Fruit fly (Drosophila melanogaster) whole organism, larva: Measurements from ENCODE around the gene CG14965.

Source experiments
- noc ChIP-seq: fragments of 200-800 bp; sonication (Bioruptor generic); optimal IDR thresholded peaks from 3 replicates; lab custom pipeline; 2019; ENCODE audit warnings: missing biosample characterization, mild to moderate bottlenecking, missing genetic modification characterization, moderate library complexity

Gene CG14965

dm6 chr3L:3192333-3192894 is at the start of gene CG14965:
Gene CG14965 (minus strand): TSS chr3L:3192491.
- TF ChIP-seq noc (tag; lab: Kevin White, UChicago): no peak

dm6 chr3L:3241368-3241640 is 49.0 kb upstream of the CG14965 start:
- TF ChIP-seq noc (tag; lab: Kevin White, UChicago): no peak

- no peak for TF ChIP-seq noc (tag; lab: Kevin White, UChicago)
These were observed 48.5 kb upstream of the CG14965 start for dm6 chr3L:3240597-3241367.

- peak; percentile 61 for TF ChIP-seq noc (tag; lab: Kevin White, UChicago)
These were observed 47.7 kb upstream of the CG14965 start for dm6 chr3L:3239785-3240596.

dm6 chr3L:3239033-3239752 is 46.9 kb upstream of the CG14965 start, which contains the start of gene CG17746:
Gene CG17746 (minus strand): TSS chr3L:3239578.
- no peak for TF ChIP-seq noc (tag; lab: Kevin White, UChicago)

DNA sequence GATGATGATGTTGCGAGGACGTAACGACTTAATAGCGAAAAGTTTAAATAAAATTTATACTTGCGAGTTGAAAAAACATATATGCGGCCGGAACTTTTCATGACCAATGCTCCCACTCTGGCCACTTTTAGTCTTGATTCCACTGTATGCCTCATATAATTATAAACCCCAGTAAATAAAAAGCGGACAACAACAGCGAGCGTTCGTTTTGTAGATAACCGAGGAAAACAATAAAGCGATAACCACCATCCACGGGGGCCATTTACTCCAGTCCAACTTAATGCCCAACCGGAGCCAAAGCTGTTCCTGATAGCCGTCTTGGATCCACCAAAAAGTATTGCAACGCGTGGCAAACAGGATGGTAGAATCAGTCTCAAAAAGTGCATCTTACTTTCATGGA is 44.0 kb upstream of the CG14965 start:
- TF ChIP-seq noc (tag; lab: Kevin White, UChicago): no peak

dm6 chr3L:3226458-3226783 is 34.1 kb upstream of the CG14965 start:
- no peak for TF ChIP-seq noc (tag; lab: Kevin White, UChicago)

- no peak for TF ChIP-seq noc (tag; lab: Kevin White, UChicago)
These were observed 33.6 kb upstream of the CG14965 start for dm6 chr3L:3225769-3226457.

DNA sequence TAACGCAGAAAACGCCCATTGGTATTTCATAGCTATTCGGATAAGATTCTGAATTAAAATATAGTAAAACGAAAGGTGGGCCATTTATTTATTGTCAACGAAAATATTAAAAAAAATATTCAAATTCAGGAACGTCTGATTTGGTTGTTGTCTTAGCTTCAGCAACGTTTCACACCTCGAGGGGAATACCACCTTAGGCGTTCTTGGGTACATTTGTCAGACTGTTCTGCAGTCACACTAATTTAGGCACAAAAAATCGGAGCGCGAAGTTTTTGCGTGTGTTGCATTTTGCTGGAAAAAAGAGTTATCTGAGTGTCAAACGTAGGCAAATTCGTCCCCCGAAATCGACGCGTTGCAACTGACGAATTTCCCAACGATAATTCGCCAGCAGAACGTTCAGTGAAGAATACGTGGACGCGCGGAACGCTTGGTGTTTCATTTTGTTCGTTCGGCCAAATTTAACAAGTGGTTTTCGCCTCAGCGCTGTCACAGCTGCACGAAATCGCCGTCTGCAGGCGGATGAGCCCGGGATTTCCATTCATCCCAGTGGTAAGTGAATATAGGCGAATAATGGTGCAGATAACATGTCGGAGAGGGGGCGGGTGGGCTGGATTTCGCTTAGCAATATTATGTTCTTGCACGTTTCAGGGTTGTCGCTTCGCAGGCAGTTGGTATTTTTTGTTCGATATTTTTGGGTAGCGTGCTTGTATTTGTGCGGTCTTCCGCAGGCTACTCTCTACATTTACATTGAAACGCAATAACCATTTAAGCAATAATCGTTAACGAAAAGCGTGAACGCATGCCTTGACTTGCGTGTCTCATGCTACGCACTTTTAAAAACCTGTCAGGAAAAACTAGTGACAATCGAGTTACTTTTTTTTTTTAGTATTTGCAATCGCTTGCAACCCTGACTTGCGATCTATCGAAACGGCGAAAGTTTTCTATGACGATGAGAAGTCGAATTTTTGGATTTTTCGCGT is 32.7 kb upstream of the CG14965 start, which contains the start of gene Larp4B:
TSS of gene Larp4B (plus strand) at position 99 of the 980 bp plus-strand sequence.
- no peak for TF ChIP-seq noc (tag; lab: Kevin White, UChicago)

dm6 chr3L:3223390-3223914 is 31.2 kb upstream of the CG14965 start:
- no peak for TF ChIP-seq noc (tag; lab: Kevin White, UChicago)

dm6 chr3L:3222643-3223389 is 30.5 kb upstream of the CG14965 start, which contains the start of the genes RpL28 and eIF1:
Gene RpL28 (minus strand): TSS chr3L:3222960.
Gene eIF1 (plus strand): TSS chr3L:3223341.
- peak; percentile 70 for TF ChIP-seq noc (tag; lab: Kevin White, UChicago)

DNA sequence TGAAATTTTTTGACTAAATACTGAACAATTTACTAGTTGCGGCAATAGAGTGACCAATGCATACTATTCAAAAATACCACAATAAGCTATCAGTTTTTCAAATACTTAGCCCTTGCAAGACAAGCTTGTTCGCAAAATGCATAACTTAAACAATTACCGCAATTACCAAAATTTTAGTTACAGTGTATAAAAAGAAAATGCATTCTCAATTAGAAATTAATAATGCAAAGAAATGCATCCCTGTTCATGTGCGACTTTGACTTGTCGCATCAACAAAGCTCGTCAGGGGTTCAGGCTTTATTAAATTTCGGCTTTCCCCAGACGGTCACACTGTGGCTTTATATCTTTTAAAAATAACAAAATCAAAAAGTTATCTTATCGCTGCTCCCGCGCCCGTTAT is 26.6 kb upstream of the CG14965 start, which contains the start of the genes hob and nSMase:
TSS of gene hob (minus strand) at position 62 of the 400 bp plus-strand sequence.
TSS of gene nSMase (plus strand) at position 298 of the 400 bp plus-strand sequence.
- no peak for TF ChIP-seq noc (tag; lab: Kevin White, UChicago)

DNA sequence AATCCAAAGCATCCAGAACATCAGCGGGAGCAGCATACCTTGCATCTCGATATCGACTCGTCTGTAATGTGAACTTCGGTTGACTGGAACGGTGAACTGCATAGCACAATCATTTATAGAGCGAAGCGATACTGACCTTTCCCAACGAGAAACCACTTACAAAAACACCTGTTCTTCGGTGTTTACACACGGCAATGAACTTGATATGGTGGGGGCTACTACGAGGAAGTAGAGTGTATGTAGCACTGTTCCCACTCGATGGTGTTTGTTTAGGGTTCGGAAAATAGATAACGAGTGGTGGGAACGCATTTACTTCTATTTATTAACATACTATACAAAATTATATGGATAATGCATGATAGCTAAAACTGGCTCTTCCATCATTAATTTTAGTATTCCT is 16.6 kb upstream of the CG14965 start, which contains the start of the genes CG32269 and CG32270:
TSS of gene CG32269 (minus strand) at position 91 of the 400 bp plus-strand sequence.
TSS of gene CG32270 (minus strand) at position 91 of the 400 bp plus-strand sequence.
- no peak for TF ChIP-seq noc (tag; lab: Kevin White, UChicago)
